Fruit fly (Drosophila melanogaster) whole organism, larva: Measurements from ENCODE around the gene CG5024.

ENCODE experiments used
- noc ChIP-seq: fragments of 200-800 bp; sonication (Bioruptor generic); optimal IDR thresholded peaks from 3 replicates; lab custom pipeline; 2019; ENCODE audit warnings: missing biosample characterization, mild to moderate bottlenecking, missing genetic modification characterization, moderate library complexity

CG5024 gene

DNA sequence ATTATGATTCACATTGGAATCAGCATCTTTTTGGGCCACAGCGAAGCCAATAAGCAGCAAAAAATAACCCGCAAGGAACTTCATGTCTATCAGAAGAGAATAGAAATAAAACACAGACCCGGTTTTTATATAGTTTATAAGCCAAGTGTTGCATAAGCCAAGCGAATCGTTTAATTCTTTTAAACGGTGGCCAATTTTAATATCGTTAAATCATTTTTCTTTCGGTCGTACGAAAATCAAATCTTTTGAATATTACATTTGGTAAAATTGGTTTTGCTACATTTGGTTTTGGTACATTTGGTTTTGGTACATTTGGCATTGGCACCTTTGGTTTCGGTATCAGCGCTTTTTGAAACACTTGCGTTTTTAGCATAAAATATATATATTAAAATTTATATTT, 19.2 kb downstream of the CG5024 start, which contains the start of gene Sfp96F:
Gene Sfp96F, minus strand, starts transcription at position 101 of the 400 bp plus-strand sequence.
- TF ChIP-seq noc (tag; lab: Kevin White, UChicago) = no peak

DNA sequence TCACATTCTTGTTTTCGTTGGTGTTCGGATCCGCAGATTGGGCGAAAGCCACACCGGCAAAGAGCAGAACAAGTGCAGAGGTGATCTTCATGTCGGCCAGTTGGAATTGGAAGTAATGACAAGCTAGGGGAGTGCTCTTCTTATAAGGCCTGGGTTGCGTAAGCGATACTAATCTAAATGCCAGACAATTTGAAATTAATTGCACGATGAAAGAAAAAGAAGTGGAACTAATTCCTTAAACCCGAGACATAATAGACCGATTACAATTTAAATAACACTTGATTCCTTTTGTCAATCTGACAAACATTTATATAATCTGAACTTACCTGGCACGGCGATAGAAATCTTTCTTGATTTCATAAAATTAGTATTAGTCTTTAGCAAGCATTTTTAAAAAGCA, 19.9 kb downstream of the CG5024 start, which contains the start of gene Mst57Db:
Gene Mst57Db, minus strand, starts transcription at position 101 of the 400 bp plus-strand sequence.
- TF ChIP-seq noc (tag; lab: Kevin White, UChicago) = no peak

DNA sequence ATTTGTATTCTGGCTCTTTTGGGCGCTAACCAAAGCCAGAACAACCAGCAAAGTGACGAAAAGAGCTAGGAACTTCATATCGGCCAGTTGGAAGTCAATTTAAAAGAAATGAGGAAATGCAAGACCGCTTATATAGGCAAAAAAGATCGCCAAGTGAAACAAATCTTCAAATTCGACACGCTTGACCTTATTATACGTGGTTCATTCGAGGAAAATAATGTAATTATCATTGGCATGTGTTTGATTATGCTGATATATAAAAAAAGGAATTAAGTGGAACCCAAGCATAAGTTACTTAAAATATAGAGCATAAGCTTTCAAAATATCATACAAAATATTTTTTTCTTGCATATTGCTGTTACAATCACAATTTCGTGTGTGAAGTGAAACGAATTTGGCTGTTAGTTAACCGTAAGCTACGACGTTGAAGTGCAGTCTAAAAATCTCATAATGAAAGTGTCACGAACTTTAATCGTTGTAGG, 20.9 kb downstream of the CG5024 start, which contains the start of the genes Mst57Da and alpha4GT2:
Gene Mst57Da, minus strand, starts transcription at position 101 of the 482 bp plus-strand sequence.
Gene alpha4GT2, plus strand, starts transcription at position 432 of the 482 bp plus-strand sequence.
- no peak for TF ChIP-seq noc (tag; lab: Kevin White, UChicago)

DNA sequence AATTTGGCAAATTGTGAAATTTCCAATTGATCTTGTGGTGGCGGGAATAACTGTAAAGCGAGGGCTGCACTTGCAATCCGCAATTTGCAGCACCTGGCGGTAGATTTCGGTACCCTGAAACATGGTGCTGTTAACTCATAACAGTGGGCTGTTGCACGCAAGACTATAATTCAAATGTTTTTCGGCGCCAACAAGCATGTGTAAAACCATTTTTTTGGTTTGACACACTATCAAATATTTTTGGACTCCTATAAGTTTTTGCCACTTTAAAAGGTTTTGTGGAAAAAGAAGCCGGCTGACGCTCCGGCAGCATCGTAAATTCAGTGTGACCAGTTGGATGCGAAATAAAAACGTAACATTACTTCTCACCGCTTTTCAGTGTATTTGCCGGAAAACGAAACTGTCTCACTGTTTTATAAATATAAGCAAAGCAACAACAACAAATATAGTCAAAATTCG, 40.4 kb downstream of the CG5024 start, which contains the start of the genes CG14545 and CG5886:
Gene CG14545, minus strand, starts transcription at position 68 of the 459 bp plus-strand sequence.
Gene CG5886, plus strand, starts transcription at position 409 of the 459 bp plus-strand sequence.
- TF ChIP-seq noc (tag; lab: Kevin White, UChicago) = no peak

DNA sequence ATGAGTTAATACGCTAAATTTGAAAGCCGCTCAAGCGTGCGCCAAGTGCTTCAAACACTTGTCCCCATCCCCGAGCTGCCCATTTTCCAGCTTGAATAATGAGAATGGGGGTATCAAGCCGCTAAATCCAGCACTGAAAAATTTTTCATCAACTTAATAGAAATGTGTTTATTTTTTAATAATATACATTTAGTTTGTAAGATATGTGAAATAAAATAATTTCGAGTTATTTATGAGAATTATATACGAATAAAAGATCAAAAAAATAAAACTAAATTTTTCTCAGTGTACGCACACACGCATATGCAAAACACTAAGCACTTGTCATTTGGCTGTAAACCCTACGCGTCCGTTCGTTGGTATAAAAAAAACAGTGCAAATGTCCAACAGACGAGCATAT, 43.9 kb downstream of the CG5024 start:
- TF ChIP-seq noc (tag; lab: Kevin White, UChicago) = no peak

DNA sequence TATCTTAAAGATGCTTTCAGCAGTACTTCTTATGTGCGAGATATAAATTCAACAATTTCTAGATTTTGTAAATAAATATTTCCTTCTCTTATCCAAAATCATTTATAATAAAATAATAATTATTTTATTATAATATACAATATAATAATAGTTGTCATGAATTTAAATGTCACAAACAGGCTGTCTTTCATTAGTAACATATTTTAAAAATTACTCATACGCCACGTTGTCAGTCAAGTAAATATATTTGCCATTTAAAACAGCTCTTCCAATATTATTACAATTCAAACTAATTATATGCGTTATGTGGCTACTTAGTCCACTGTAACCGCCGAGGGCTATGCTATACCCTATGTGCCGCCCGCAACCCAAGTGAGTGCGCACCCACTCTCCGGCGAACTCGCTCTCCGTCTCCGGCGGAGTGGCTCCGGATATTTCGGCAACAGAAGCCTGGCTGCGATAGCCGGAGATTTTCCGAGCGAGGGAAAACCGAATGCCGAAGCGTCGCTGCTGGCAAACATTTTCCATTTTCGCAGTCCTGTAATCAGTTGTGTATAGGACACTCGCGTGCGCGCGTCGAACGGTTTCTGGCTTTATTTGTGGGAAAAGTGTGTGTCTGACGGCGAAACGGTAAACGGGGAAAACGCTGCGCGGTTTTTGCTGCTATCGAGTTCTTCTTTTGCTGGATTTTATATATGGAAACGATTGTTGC, 44.9 kb downstream of the CG5024 start, which contains the start of gene CG5890:
Gene CG5890, plus strand, starts transcription at position 561 of the 712 bp plus-strand sequence.
- no peak for TF ChIP-seq noc (tag; lab: Kevin White, UChicago)
